Fruit fly (Drosophila melanogaster) whole organism, wandering third instar larva: ENCODE data around the gene CG5521.

Source experiments
- Abd-B ChIP-seq: fragments of >200 bp; optimal IDR thresholded peaks from 2 replicates; lab custom pipeline; 2017; ENCODE audit warnings: missing biosample characterization, missing genetic modification characterization
- CG32264 ChIP-seq: fragments of 200-800 bp; sonication (Bioruptor generic); optimal IDR thresholded peaks from 2 replicates; lab custom pipeline; 2016; ENCODE audit warnings: missing biosample characterization, missing genetic modification characterization
- CG9705 ChIP-seq: fragments of 200-800 bp; sonication (Bioruptor generic); optimal IDR thresholded peaks from 2 replicates; lab custom pipeline; 2018; ENCODE audit warnings: missing biosample characterization, mild to moderate bottlenecking, missing genetic modification characterization
- CrebA ChIP-seq: fragments of 200-800 bp; sonication (Bioruptor generic); optimal IDR thresholded peaks from 2 replicates; lab custom pipeline; 2016; ENCODE audit warnings: missing biosample characterization, mild to moderate bottlenecking, missing genetic modification characterization, borderline replicate concordance
- Dfd ChIP-seq: fragments of >200 bp; optimal IDR thresholded peaks from 2 replicates; lab custom pipeline; 2017; ENCODE audit warnings: missing biosample characterization, missing genetic modification characterization
- Dif ChIP-seq: fragments of 200-275, 200-300 bp; sonication (Bioruptor generic); optimal IDR thresholded peaks from 2 replicates; lab custom pipeline; 2018; ENCODE audit warnings: missing biosample characterization, missing genetic modification characterization; ENCODE audit not compliant: partially characterized antibody
- GATAd ChIP-seq: sonication (Bioruptor generic); optimal IDR thresholded peaks from 2 replicates; lab custom pipeline; 2016; ENCODE audit warnings: missing biosample characterization, missing genetic modification characterization
- HLH106 ChIP-seq: fragments of 200-800 bp; optimal IDR thresholded peaks from 3 replicates; lab custom pipeline; 2019; ENCODE audit warnings: missing biosample characterization, mild to moderate bottlenecking, missing genetic modification characterization, moderate library complexity
- Hnf4 ChIP-seq: fragments of 200-800 bp; sonication (Bioruptor generic); optimal IDR thresholded peaks from 2 replicates; lab custom pipeline; 2016; ENCODE audit warnings: missing biosample characterization, mild to moderate bottlenecking, missing genetic modification characterization
- Hr78 ChIP-seq: fragments of >200 bp; optimal IDR thresholded peaks from 2 replicates; lab custom pipeline; 2017; ENCODE audit warnings: missing biosample characterization, missing genetic modification characterization
- Hr83 ChIP-seq: fragments of 200-300 bp; sonication (Bioruptor generic); optimal IDR thresholded peaks from 2 replicates; lab custom pipeline; 2016; ENCODE audit warnings: missing biosample characterization, mild to moderate bottlenecking, missing genetic modification characterization, moderate library complexity; ENCODE audit not compliant: poor library complexity, severe bottlenecking
- Jra ChIP-seq: sonication (Bioruptor generic); optimal IDR thresholded peaks from 2 replicates; lab custom pipeline; 2016; ENCODE audit warnings: missing biosample characterization, missing genetic modification characterization
- Mio ChIP-seq: sonication (Bioruptor generic); optimal IDR thresholded peaks from 2 replicates; lab custom pipeline; 2016; ENCODE audit warnings: missing biosample characterization, missing genetic modification characterization
- N ChIP-seq: fragments of >200 bp; optimal IDR thresholded peaks from 2 replicates; lab custom pipeline; 2018; ENCODE audit warnings: missing biosample characterization, missing external identifiers, missing genetic modification characterization
- Sp1 ChIP-seq: fragments of 200-800 bp; sonication (Bioruptor generic); optimal IDR thresholded peaks from 3 replicates; lab custom pipeline; 2019; ENCODE audit warnings: missing biosample characterization, mild to moderate bottlenecking, missing genetic modification characterization, moderate library complexity
- br ChIP-seq: fragments of 200-800 bp; sonication (Bioruptor generic); optimal IDR thresholded peaks from 2 replicates; lab custom pipeline; 2016; ENCODE audit warnings: missing biosample characterization, missing genetic modification characterization
- brk ChIP-seq: fragments of 200-800 bp; sonication (Bioruptor generic); optimal IDR thresholded peaks from 2 replicates; lab custom pipeline; 2016; ENCODE audit warnings: missing biosample characterization, mild to moderate bottlenecking, missing genetic modification characterization
- dl ChIP-seq, 2 experiments: fragments of 175-275, 200-275 bp in 1 of 2; fragments of 200-275 bp in 1 of 2; sonication (Bioruptor generic); optimal IDR thresholded peaks; lab custom pipeline; 2018; ENCODE audit warnings: mild to moderate bottlenecking in 2 of 2, missing biosample characterization in 2 of 2, missing genetic modification characterization in 2 of 2, moderate library complexity in 2 of 2; ENCODE audit not compliant: partially characterized antibody in 2 of 2, insufficient read depth in 1 of 2
- dmrt93B ChIP-seq: fragments of 200-800 bp; sonication (Bioruptor generic); optimal IDR thresholded peaks from 2 replicates; lab custom pipeline; 2018; ENCODE audit warnings: missing biosample characterization, mild to moderate bottlenecking, missing genetic modification characterization
- dsf ChIP-seq: sonication (Bioruptor generic); optimal IDR thresholded peaks from 2 replicates; lab custom pipeline; 2016; ENCODE audit warnings: missing biosample characterization, missing genetic modification characterization, borderline replicate concordance
- ey ChIP-seq: fragments of 200-800 bp; sonication (Bioruptor generic); optimal IDR thresholded peaks from 2 replicates; lab custom pipeline; 2016; ENCODE audit warnings: missing biosample characterization, missing genetic modification characterization
- foxo ChIP-seq, 2 experiments: fragments of 200-800 bp; sonication (Bioruptor generic); optimal IDR thresholded peaks; 2 replicates in 1 of 2; 3 replicates in 1 of 2; lab custom pipeline; 2016 to 2017; ENCODE audit warnings: missing biosample characterization in 2 of 2, missing genetic modification characterization in 2 of 2
- fru ChIP-seq: fragments of 200-800 bp; sonication (Bioruptor generic); optimal IDR thresholded peaks from 3 replicates; lab custom pipeline; 2016; ENCODE audit warnings: missing biosample characterization, mild to moderate bottlenecking, missing genetic modification characterization
- h ChIP-seq: fragments of 200-800 bp; sonication (Bioruptor generic); optimal IDR thresholded peaks from 3 replicates; lab custom pipeline; 2016; ENCODE audit warnings: missing biosample characterization, mild to moderate bottlenecking, missing genetic modification characterization
- lola ChIP-seq: fragments of >200 bp; optimal IDR thresholded peaks from 2 replicates; lab custom pipeline; 2017; ENCODE audit warnings: missing biosample characterization, missing genetic modification characterization
- pan ChIP-seq: fragments of >200 bp; optimal IDR thresholded peaks from 2 replicates; lab custom pipeline; 2017
- psq ChIP-seq: fragments of 200-800 bp; sonication (Bioruptor generic); optimal IDR thresholded peaks from 3 replicates; lab custom pipeline; 2017; ENCODE audit warnings: missing biosample characterization, mild to moderate bottlenecking, missing genetic modification characterization, moderate library complexity
- rgr ChIP-seq: fragments of 200-800 bp; sonication (Bioruptor generic); optimal IDR thresholded peaks from 3 replicates; lab custom pipeline; 2016; ENCODE audit warnings: missing biosample characterization, mild to moderate bottlenecking, missing genetic modification characterization
- sage ChIP-seq: fragments of 200-800 bp; sonication (Bioruptor generic); optimal IDR thresholded peaks from 2 replicates; lab custom pipeline; 2016; ENCODE audit warnings: missing biosample characterization, mild to moderate bottlenecking, missing genetic modification characterization
- sv ChIP-seq: fragments of 200-800 bp; sonication (Bioruptor generic); optimal IDR thresholded peaks from 3 replicates; lab custom pipeline; 2016; ENCODE audit warnings: missing biosample characterization, missing genetic modification characterization
- woc ChIP-seq: sonication (Bioruptor generic); optimal IDR thresholded peaks from 2 replicates; lab custom pipeline; 2016; ENCODE audit warnings: missing biosample characterization, mild to moderate bottlenecking, missing genetic modification characterization

Gene CG5521

DNA sequence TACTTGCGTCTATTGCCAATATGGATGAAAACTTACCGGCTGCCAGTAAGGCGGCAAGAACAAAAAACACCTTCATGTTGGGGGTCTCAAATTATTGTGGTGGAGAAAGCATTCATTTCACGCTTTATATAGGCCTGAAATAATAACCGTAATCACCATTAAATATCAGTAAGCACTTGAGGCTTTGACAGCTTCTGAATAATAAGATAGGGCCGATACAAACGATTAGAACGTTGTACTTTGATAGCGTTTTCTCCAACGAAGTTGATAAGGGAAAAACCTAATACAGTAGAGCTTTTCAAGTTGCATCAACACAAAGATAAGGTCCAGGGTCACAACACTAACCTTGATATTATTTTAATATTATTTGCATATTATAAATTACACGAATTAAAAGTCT, 54.5 kb downstream of the CG5521 start, which contains the start of gene CG6283:
CG6283 (minus strand) TSS at position 101 of the 400 bp plus-strand sequence.
- TF ChIP-seq woc (GFP tag; lab: Kevin White, UChicago) = no peak
- TF ChIP-seq ey (GFP tag; lab: Kevin White, UChicago) = no peak
- no peak for TF ChIP-seq Sp1 (GFP tag; lab: Kevin White, UChicago)
- TF ChIP-seq Hr78 (GFP tag; lab: Kevin White, UChicago) = no peak
- no peak for TF ChIP-seq Dfd (GFP tag; lab: Kevin White, UChicago)
- TF ChIP-seq foxo (GFP tag; optimal IDR thresholded peaks at IDR 0.05; lab: Kevin White, UChicago) = no peak
- no peak for TF ChIP-seq Hr83 (GFP tag; lab: Kevin White, UChicago)
- no peak for TF ChIP-seq GATAd (GFP tag; lab: Kevin White, UChicago)

DNA sequence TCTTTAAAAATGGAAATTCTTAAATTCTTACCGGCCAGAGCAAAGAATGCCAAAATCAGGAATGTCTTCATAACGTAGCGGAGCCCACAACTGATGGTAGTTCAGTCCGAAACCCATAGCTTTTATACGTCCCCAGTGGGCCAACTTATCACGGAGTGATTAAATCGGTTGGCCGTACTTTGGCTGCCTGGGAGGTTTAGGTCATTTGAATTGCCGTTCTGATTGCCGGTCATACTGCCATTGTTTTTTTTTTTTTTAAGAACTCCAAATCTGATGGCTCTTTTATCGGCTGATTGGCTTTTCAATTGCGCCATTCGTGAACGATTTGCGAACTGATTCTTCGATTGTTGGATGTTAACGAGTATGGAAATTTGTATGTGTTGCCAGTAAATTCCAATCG, 56.4 kb downstream of the CG5521 start, which contains the start of gene CG6277:
CG6277 (minus strand) TSS at position 101 of the 400 bp plus-strand sequence.
- no peak for TF ChIP-seq CG32264
- TF ChIP-seq sage = no peak
- TF ChIP-seq Jra = no peak
- no peak for TF ChIP-seq Mio
- no peak for TF ChIP-seq psq (GFP tag; lab: Kevin White, UChicago)
- no peak for TF ChIP-seq Hnf4 (GFP tag; lab: Kevin White, UChicago)
- TF ChIP-seq dsf = no peak
- TF ChIP-seq pan (lab: Kevin White, UChicago) = no peak
- TF ChIP-seq lola (GFP tag; lab: Kevin White, UChicago) = no peak
- TF ChIP-seq dmrt93B (GFP tag; lab: Kevin White, UChicago) = no peak
- TF ChIP-seq Dfd (GFP tag; lab: Kevin White, UChicago) = no peak
- no peak for TF ChIP-seq CrebA (GFP tag; lab: Kevin White, UChicago)
- no peak for TF ChIP-seq brk (GFP tag; lab: Kevin White, UChicago)
- TF ChIP-seq br = no peak
- TF ChIP-seq dl (GFP tag; optimal IDR thresholded peaks at IDR 0.05; lab: Kevin White, UChicago; ENCODE audit: insufficient read depth in 1 of 2, partially characterized antibody in 2 of 2) = no peak
- TF ChIP-seq, all 38 proteins: peak for 0

DNA sequence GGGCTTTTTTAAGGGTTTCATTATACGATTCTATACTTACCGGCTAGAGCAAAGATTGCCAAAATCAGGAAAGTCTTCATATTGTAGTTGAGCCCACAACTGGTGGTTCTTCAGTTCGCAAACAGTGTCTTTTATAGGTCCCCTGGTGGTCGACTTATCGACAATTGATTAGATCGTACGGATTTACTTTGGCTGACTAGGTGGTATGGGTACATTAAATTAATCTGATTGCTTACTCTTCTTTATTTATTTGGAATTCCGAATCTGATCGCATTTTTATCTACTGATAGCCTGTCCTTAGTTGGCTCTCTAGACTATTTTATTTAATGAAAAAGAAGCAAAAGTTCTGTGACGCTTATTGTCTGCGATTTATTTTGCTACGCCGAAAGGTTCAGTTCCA, 59.3 kb downstream of the CG5521 start, which contains the start of gene CG6271:
CG6271 (minus strand) TSS at position 101 of the 400 bp plus-strand sequence.
- TF ChIP-seq dsf (no peak), sage (no peak), Jra (no peak), rgr (GFP tag; lab: Kevin White, UChicago) (no peak), lola (GFP tag; lab: Kevin White, UChicago) (no peak), CG9705 (GFP tag; lab: Kevin White, UChicago) (no peak), Abd-B (no peak), dl (GFP tag; optimal IDR thresholded peaks at IDR 0.05; lab: Kevin White, UChicago; ENCODE audit: insufficient read depth in 1 of 2, partially characterized antibody in 2 of 2) (no peak), sv (no peak), N (GFP tag; lab: Kevin White, UChicago) (no peak), HLH106 (tag; lab: Kevin White, UChicago) (no peak), CG32264 (no peak), Hr83 (GFP tag; lab: Kevin White, UChicago) (no peak), h (GFP tag; lab: Kevin White, UChicago) (no peak), fru (GFP tag; lab: Kevin White, UChicago) (no peak), brk (GFP tag; lab: Kevin White, UChicago) (no peak), psq (GFP tag; lab: Kevin White, UChicago) (no peak), Mio (no peak), Dif (GFP tag; lab: Kevin White, UChicago) (no peak), dmrt93B (GFP tag; lab: Kevin White, UChicago) (no peak)
